Worm (Caenorhabditis elegans) whole organism, L2 larva: Measurements from ENCODE around the gene Y57G11C.42.

Experiments used
- R02D3.7 ChIP-seq: fragments of 150-350 bp; optimal IDR thresholded peaks from 2 replicates; lab custom pipeline; 2014; ENCODE audit warnings: missing biosample characterization, missing genetic modification characterization
- ceh-16 ChIP-seq: fragments of 150-350 bp; optimal IDR thresholded peaks from 2 replicates; lab custom pipeline; 2014; ENCODE audit warnings: missing biosample characterization, missing genetic modification characterization
- lin-11 ChIP-seq: fragments of 150-350 bp; sonication (generic microtip); optimal IDR thresholded peaks from 2 replicates; lab custom pipeline; 2014; ENCODE audit warnings: missing biosample characterization, missing genetic modification characterization, inconsistent platforms, mixed read lengths
- nhr-12 ChIP-seq: fragments of 150-350 bp; optimal IDR thresholded peaks from 2 replicates; lab custom pipeline; 2014; ENCODE audit warnings: missing biosample characterization, missing genetic modification characterization
- nhr-25 ChIP-seq: fragments of 150-350 bp; sonication (generic microtip); optimal IDR thresholded peaks from 3 replicates; lab custom pipeline; 2014; ENCODE audit warnings: missing biosample characterization, missing genetic modification characterization
- nhr-77 ChIP-seq: fragments of 150-350 bp; optimal IDR thresholded peaks from 2 replicates; lab custom pipeline; 2014; ENCODE audit warnings: missing biosample characterization, missing genetic modification characterization
- skn-1 ChIP-seq: sonication (generic microtip); optimal IDR thresholded peaks from 2 replicates; lab custom pipeline; 2017; ENCODE audit warnings: missing biosample characterization, missing genetic modification characterization
- sma-3 ChIP-seq: sonication (generic microtip); optimal IDR thresholded peaks from 2 replicates; lab custom pipeline; 2016; ENCODE audit warnings: missing genetic modification reagents, missing genetic modification characterization, missing compliant biosample characterization
- unc-39 ChIP-seq: fragments of 150-350 bp; optimal IDR thresholded peaks from 2 replicates; lab custom pipeline; 2014; ENCODE audit warnings: missing biosample characterization, missing genetic modification characterization
- unc-62 ChIP-seq: fragments of 150-350 bp; optimal IDR thresholded peaks from 2 replicates; lab custom pipeline; 2014; ENCODE audit warnings: missing biosample characterization, missing genetic modification reagents, missing genetic modification characterization

ce11 chrIV:14709286-14709685 lies 19.0 kb upstream of the Y57G11C.42 start, which contains the start of gene lgc-7:
- no peak for TF ChIP-seq unc-39 (tag; lab: Kevin White, UChicago)
- no peak for TF ChIP-seq lin-11 (tag; lab: Kevin White, UChicago)
- TF ChIP-seq skn-1 (tag; lab: Kevin White, UChicago): no peak
- TF ChIP-seq unc-62 (GFP tag; lab: Kevin White, UChicago): no peak
- TF ChIP-seq ceh-16 (tag; lab: Kevin White, UChicago): no peak
- TF ChIP-seq sma-3: no peak
- no peak for TF ChIP-seq nhr-25 (tag; lab: Kevin White, UChicago)
- TF ChIP-seq nhr-77 (tag; lab: Kevin White, UChicago): no peak
- TF ChIP-seq nhr-12 (tag; lab: Kevin White, UChicago): no peak
- TF ChIP-seq R02D3.7 (tag; lab: Kevin White, UChicago): no peak
